Worm (Caenorhabditis elegans) whole organism, young adult: ENCODE data around the gene pho-13.

Experiments
- T26A5.8 ChIP-seq: sonication (generic microtip); optimal IDR thresholded peaks from 2 replicates; lab custom pipeline; 2016; ENCODE audit warnings: missing genetic modification characterization, missing compliant biosample characterization
- nfya-1 ChIP-seq: sonication (generic microtip); optimal IDR thresholded peaks from 2 replicates; lab custom pipeline; 2017; ENCODE audit warnings: antibody characterized with exemption, missing compliant biosample characterization, missing genetic modification characterization, borderline replicate concordance; ENCODE audit not compliant: insufficient read depth
- snpc-4 ChIP-seq, 5 experiments: fragments of 150-350 bp in 1 of 5; sonication (generic microtip) in 4 of 5; optimal IDR thresholded peaks; 2 replicates each; lab custom pipeline; 2014 to 2018; ENCODE audit warnings: missing genetic modification characterization in 5 of 5, missing biosample characterization in 3 of 5, antibody characterized with exemption in 2 of 5, mild to moderate bottlenecking in 2 of 5, missing compliant biosample characterization in 2 of 5, missing genotype in 2 of 5, moderate library complexity in 2 of 5, missing genetic modification reagents in 1 of 5

ce11 chrII:8770675-8771074 lies 36.1 kb downstream of the pho-13 start, which contains the start of gene let-19:
- no peak for TF ChIP-seq snpc-4 (GFP tag; optimal IDR thresholded peaks at IDR 0.05; lab: Kevin White, UChicago)
- no peak for TF ChIP-seq snpc-4 (tag; optimal IDR thresholded peaks at IDR 0.05; lab: Kevin White, UChicago)
- TF ChIP-seq T26A5.8 (tag; lab: Kevin White, UChicago) = no peak
- TF ChIP-seq nfya-1 = no peak
